Worm (Caenorhabditis elegans) whole organism, L1 larva: ENCODE measurements around the gene F47C12.8.

Experiments used
- C04F5.9 ChIP-seq: sonication (generic microtip); optimal IDR thresholded peaks from 2 replicates; lab custom pipeline; 2016; ENCODE audit warnings: missing genetic modification characterization, missing compliant biosample characterization
- F16B12.6 ChIP-seq: fragments of 150-350 bp; optimal IDR thresholded peaks from 2 replicates; lab custom pipeline; 2014; ENCODE audit warnings: missing biosample characterization, missing genetic modification characterization
- Y116A8C.19 ChIP-seq: sonication (generic microtip); optimal IDR thresholded peaks from 2 replicates; lab custom pipeline; 2016; ENCODE audit warnings: missing compliant biosample characterization, missing genetic modification characterization, borderline replicate concordance
- aha-1 ChIP-seq: fragments of 150-350 bp; optimal IDR thresholded peaks from 2 replicates; lab custom pipeline; 2014; ENCODE audit warnings: missing biosample characterization, missing genetic modification characterization
- ceh-8 ChIP-seq: fragments of 200-800 bp; sonication (Bioruptor generic); optimal IDR thresholded peaks from 2 replicates; lab custom pipeline; 2018; ENCODE audit warnings: mild to moderate bottlenecking, missing genetic modification characterization, moderate library complexity, missing compliant biosample characterization
- ceh-82 ChIP-seq, 3 experiments: fragments of 150-350 bp in 1 of 3; sonication (generic microtip) in 2 of 3; optimal IDR thresholded peaks; 2 replicates each; lab custom pipeline; 2014 to 2017; ENCODE audit warnings: missing biosample characterization in 3 of 3, missing genetic modification characterization in 3 of 3
- ceh-90 ChIP-seq: sonication (generic microtip); optimal IDR thresholded peaks from 2 replicates; lab custom pipeline; 2016; ENCODE audit warnings: missing genetic modification characterization, missing compliant biosample characterization
- dpl-1 ChIP-seq, 3 experiments: fragments of 150-350 bp in 2 of 3; sonication (generic microtip) in 1 of 3; optimal IDR thresholded peaks; 2 replicates each; lab custom pipeline; 2014 to 2017; ENCODE audit warnings: missing biosample characterization in 3 of 3, missing genetic modification characterization in 3 of 3, missing genetic modification reagents in 3 of 3
- dsc-1 ChIP-seq: sonication (generic microtip); optimal IDR thresholded peaks from 2 replicates; lab custom pipeline; 2016; ENCODE audit warnings: mild to moderate bottlenecking, missing genetic modification characterization, missing compliant biosample characterization
- efl-1 ChIP-seq, 4 experiments: fragments of 150-350 bp; optimal IDR thresholded peaks in 3 of 4; peaks in 1 of 4; 1 replicate in 1 of 4; 2 replicates in 3 of 4; lab custom pipeline; 2014; ENCODE audit warnings: missing biosample characterization in 2 of 4, missing genetic modification characterization in 2 of 4, missing genetic modification reagents in 2 of 4
- efl-3 ChIP-seq: fragments of 200-800 bp; sonication (Bioruptor generic); optimal IDR thresholded peaks from 2 replicates; lab custom pipeline; 2018; ENCODE audit warnings: mild to moderate bottlenecking, missing genetic modification characterization, missing compliant biosample characterization
- egl-13 ChIP-seq: sonication (generic microtip); optimal IDR thresholded peaks from 2 replicates; lab custom pipeline; 2016; ENCODE audit warnings: missing genotype, missing genetic modification reagents, missing genetic modification characterization, missing compliant biosample characterization
- egl-27 ChIP-seq, 2 experiments: fragments of 150-350 bp in 1 of 2; sonication (generic microtip); optimal IDR thresholded peaks; 3 replicates each; lab custom pipeline; 2017 to 2018; ENCODE audit warnings: missing biosample characterization in 2 of 2, missing genetic modification characterization in 2 of 2, missing genetic modification reagents in 2 of 2
- elt-3 ChIP-seq, 6 experiments: fragments of 150-350 bp in 1 of 6; sonication (generic microtip); optimal IDR thresholded peaks; 2 replicates each; lab custom pipeline; 2017 to 2018; ENCODE audit warnings: missing biosample characterization in 6 of 6, missing genetic modification characterization in 6 of 6, inconsistent platforms in 1 of 6
- ets-5 ChIP-seq: fragments of 200-800 bp; sonication (Bioruptor generic); IDR thresholded peaks from 2 replicates; pipeline ENCODE4 v1.3.6; 2022; ENCODE audit warnings: missing genetic modification characterization, missing compliant biosample characterization
- fkh-4 ChIP-seq: sonication (generic microtip); optimal IDR thresholded peaks from 2 replicates; lab custom pipeline; 2016; ENCODE audit warnings: missing compliant biosample characterization, missing genetic modification characterization, borderline replicate concordance
- fkh-8 ChIP-seq: sonication (generic microtip); optimal IDR thresholded peaks from 2 replicates; lab custom pipeline; 2016; ENCODE audit warnings: mild to moderate bottlenecking, missing genetic modification characterization, missing compliant biosample characterization
- fos-1 ChIP-seq: fragments of 150-350 bp; optimal IDR thresholded peaks from 2 replicates; lab custom pipeline; 2014; ENCODE audit warnings: missing biosample characterization, missing genetic modification characterization
- hlh-17 ChIP-seq: fragments of 200-800 bp; sonication (Bioruptor generic); optimal IDR thresholded peaks from 2 replicates; lab custom pipeline; 2018; ENCODE audit warnings: missing genetic modification characterization, mild to moderate bottlenecking, missing compliant biosample characterization, moderate library complexity, borderline replicate concordance
- hlh-4 ChIP-seq: sonication (generic microtip); optimal IDR thresholded peaks from 2 replicates; lab custom pipeline; 2016; ENCODE audit warnings: mild to moderate bottlenecking, missing genetic modification characterization, missing compliant biosample characterization
- irx-1 ChIP-seq: sonication (generic microtip); optimal IDR thresholded peaks from 2 replicates; lab custom pipeline; 2016; ENCODE audit warnings: missing genetic modification characterization, missing compliant biosample characterization
- lin-15B ChIP-seq: fragments of 150-350 bp; sonication (generic microtip); optimal IDR thresholded peaks from 3 replicates; lab custom pipeline; 2014; ENCODE audit warnings: missing biosample characterization, missing genetic modification characterization
- lsy-2 ChIP-seq, 2 experiments: fragments of 150-350 bp; optimal IDR thresholded peaks; 2 replicates each; lab custom pipeline; 2014; ENCODE audit warnings: missing biosample characterization in 2 of 2, missing genetic modification characterization in 2 of 2
- mab-9 ChIP-seq: fragments of 200-800 bp; sonication (Bioruptor generic); IDR thresholded peaks from 2 replicates; pipeline ENCODE4 v1.3.6; 2022; ENCODE audit warnings: missing genetic modification reagents, missing genetic modification characterization, missing compliant biosample characterization
- mef-2 ChIP-seq: fragments of 150-350 bp; optimal IDR thresholded peaks from 2 replicates; lab custom pipeline; 2014; ENCODE audit warnings: missing biosample characterization, missing genetic modification characterization
- nhr-11 ChIP-seq: fragments of 150-350 bp; optimal IDR thresholded peaks from 2 replicates; lab custom pipeline; 2014; ENCODE audit warnings: missing biosample characterization, missing genetic modification characterization
- nhr-19 ChIP-seq: fragments of 200-800 bp; sonication (Bioruptor generic); conservative IDR thresholded peaks from 2 replicates; pipeline ENCODE4 v1.3.6; 2022; ENCODE audit warnings: missing genetic modification characterization, missing compliant biosample characterization
- nhr-237 ChIP-seq: fragments of 150-350 bp; optimal IDR thresholded peaks from 2 replicates; lab custom pipeline; 2014; ENCODE audit warnings: missing biosample characterization, missing genetic modification characterization
- nhr-28 ChIP-seq: fragments of 150-350 bp; optimal IDR thresholded peaks from 2 replicates; lab custom pipeline; 2014; ENCODE audit warnings: missing biosample characterization, missing genetic modification characterization
- nhr-47 ChIP-seq: sonication (generic microtip); optimal IDR thresholded peaks from 2 replicates; lab custom pipeline; 2016; ENCODE audit warnings: mild to moderate bottlenecking, missing genetic modification characterization, moderate library complexity, missing compliant biosample characterization
- nhr-71 ChIP-seq: sonication (generic microtip); optimal IDR thresholded peaks from 2 replicates; lab custom pipeline; 2016; ENCODE audit warnings: mild to moderate bottlenecking, missing genetic modification characterization, moderate library complexity, missing compliant biosample characterization
- nhr-77 ChIP-seq: fragments of 150-350 bp; optimal IDR thresholded peaks from 2 replicates; lab custom pipeline; 2014; ENCODE audit warnings: missing biosample characterization, missing genetic modification characterization
- nhr-84 ChIP-seq: sonication (generic microtip); optimal IDR thresholded peaks from 2 replicates; lab custom pipeline; 2017; ENCODE audit warnings: missing biosample characterization, missing genetic modification characterization
- nhr-85 ChIP-seq: sonication (generic microtip); peaks from one replicate; lab custom pipeline; 2016; ENCODE audit warnings: missing genetic modification characterization, inconsistent platforms, missing compliant biosample characterization
- nhr-90 ChIP-seq: sonication (generic microtip); optimal IDR thresholded peaks from 2 replicates; lab custom pipeline; 2016; ENCODE audit warnings: mild to moderate bottlenecking, missing genetic modification characterization, missing compliant biosample characterization; ENCODE audit not compliant: poor library complexity
- pax-3 ChIP-seq: fragments of 200-800 bp; sonication (Bioruptor generic); optimal IDR thresholded peaks from 2 replicates; lab custom pipeline; 2018; ENCODE audit warnings: mild to moderate bottlenecking, missing genetic modification characterization, moderate library complexity, missing compliant biosample characterization
- pqm-1 ChIP-seq: sonication (generic microtip); optimal IDR thresholded peaks from 3 replicates; lab custom pipeline; 2017; ENCODE audit warnings: missing biosample characterization, missing genetic modification characterization
- rnt-1 ChIP-seq: sonication (generic microtip); optimal IDR thresholded peaks from 2 replicates; lab custom pipeline; 2016; ENCODE audit warnings: mild to moderate bottlenecking, missing genetic modification characterization, moderate library complexity, missing compliant biosample characterization
- snpc-4 ChIP-seq: fragments of 150-350 bp; optimal IDR thresholded peaks from 2 replicates; lab custom pipeline; 2014; ENCODE audit warnings: missing biosample characterization, missing genetic modification characterization
- snu-23 ChIP-seq: sonication (generic microtip); optimal IDR thresholded peaks from 2 replicates; lab custom pipeline; 2016; ENCODE audit warnings: missing genetic modification characterization, missing compliant biosample characterization
- swsn-7 ChIP-seq: sonication (generic microtip); optimal IDR thresholded peaks from 2 replicates; lab custom pipeline; 2016; ENCODE audit warnings: missing genetic modification characterization, missing compliant biosample characterization
- tbx-2 ChIP-seq: sonication (generic microtip); optimal IDR thresholded peaks from 2 replicates; lab custom pipeline; 2016; ENCODE audit warnings: missing genetic modification characterization, missing compliant biosample characterization
- tlp-1 ChIP-seq: fragments of 150-350 bp; optimal IDR thresholded peaks from 2 replicates; lab custom pipeline; 2014; ENCODE audit warnings: missing biosample characterization, missing genetic modification characterization
- unc-130 ChIP-seq: fragments of 150-350 bp; optimal IDR thresholded peaks from 2 replicates; lab custom pipeline; 2017; ENCODE audit warnings: missing biosample characterization, missing genetic modification characterization, inconsistent platforms
- unc-86 ChIP-seq: sonication (generic microtip); optimal IDR thresholded peaks from 2 replicates; lab custom pipeline; 2016; ENCODE audit warnings: missing genetic modification characterization, missing compliant biosample characterization
- zag-1 ChIP-seq: fragments of 150-350 bp; optimal IDR thresholded peaks from 2 replicates; lab custom pipeline; 2014; ENCODE audit warnings: missing biosample characterization, missing genetic modification characterization
- zip-4 ChIP-seq: fragments of 200-800 bp; sonication (Bioruptor generic); optimal IDR thresholded peaks from 2 replicates; lab custom pipeline; 2018; ENCODE audit warnings: mild to moderate bottlenecking, missing genetic modification characterization, moderate library complexity, missing compliant biosample characterization
- ztf-4 ChIP-seq: fragments of 150-350 bp; optimal IDR thresholded peaks from 2 replicates; lab custom pipeline; 2014; ENCODE audit warnings: missing biosample characterization, missing genetic modification characterization

Gene F47C12.8

DNA sequence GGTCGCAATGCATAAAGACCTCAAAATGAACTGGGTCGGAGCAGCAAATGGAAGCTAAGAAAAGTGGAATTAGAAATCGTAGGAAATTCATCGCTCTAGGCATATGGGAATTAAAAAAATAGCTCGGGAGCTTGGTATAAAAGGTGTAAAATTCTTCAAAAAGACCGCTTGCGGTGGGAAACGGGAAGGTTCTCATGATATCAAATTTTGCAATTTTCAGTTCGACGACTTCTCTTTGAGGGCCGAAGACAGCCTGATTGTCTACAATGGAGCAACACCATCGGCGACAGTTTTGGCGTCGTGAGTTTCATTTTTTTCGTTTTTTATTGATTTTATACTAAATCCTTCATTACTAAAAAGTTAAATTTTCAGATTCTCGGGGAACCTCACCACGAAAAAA lies at the start of gene F47C12.8:
Gene F47C12.8 (minus strand): TSS at position 101 of the 400 bp plus-strand sequence.
- TF ChIP-seq nhr-77 (tag; lab: Kevin White, UChicago) = no peak
- no peak for TF ChIP-seq efl-3 (GFP tag; lab: Kevin White, UChicago)
- no peak for TF ChIP-seq nhr-19 (GFP tag; lab: Robert Waterston, UW)
- no peak for TF ChIP-seq aha-1 (tag; lab: Kevin White, UChicago)
- TF ChIP-seq ets-5 (GFP tag; lab: Robert Waterston, UW) = no peak
- TF ChIP-seq egl-27 (tag; optimal IDR thresholded peaks at IDR 0.05; lab: Kevin White, UChicago) = no peak
- no peak for TF ChIP-seq pqm-1

- no peak for TF ChIP-seq mab-9
- TF ChIP-seq nhr-28 (tag; lab: Kevin White, UChicago) = no peak
- no peak for TF ChIP-seq fkh-8 (tag; lab: Kevin White, UChicago)
- no peak for TF ChIP-seq aha-1 (tag; lab: Kevin White, UChicago)
- no peak for TF ChIP-seq nhr-84 (tag; lab: Kevin White, UChicago)
- peak; percentile 3 for TF ChIP-seq nhr-85 (tag; lab: Kevin White, UChicago)
- no peak for TF ChIP-seq snu-23 (GFP tag; lab: Kevin White, UChicago)
- TF ChIP-seq dpl-1 (GFP tag; optimal IDR thresholded peaks at IDR 0.05; lab: Kevin White, UChicago) = no peak
- TF ChIP-seq hlh-17 (GFP tag; lab: Kevin White, UChicago) = no peak
- TF ChIP-seq hlh-4 (tag; lab: Kevin White, UChicago) = no peak
- no peak for TF ChIP-seq nhr-19 (GFP tag; lab: Robert Waterston, UW)
- no peak for TF ChIP-seq efl-1 (optimal IDR thresholded peaks at IDR 0.05; lab: Kevin White, UChicago)
- peak in 1 of 2 experiments; percentile 13 for TF ChIP-seq efl-1 (GFP tag; optimal IDR thresholded peaks at IDR 0.05 in 1 of 2; lab: Kevin White, UChicago)
- TF ChIP-seq, all 84 proteins: peak for 2
Observed at ce11 chrIV:4047628-4048027, 49.2 kb upstream of the F47C12.8 start.

DNA sequence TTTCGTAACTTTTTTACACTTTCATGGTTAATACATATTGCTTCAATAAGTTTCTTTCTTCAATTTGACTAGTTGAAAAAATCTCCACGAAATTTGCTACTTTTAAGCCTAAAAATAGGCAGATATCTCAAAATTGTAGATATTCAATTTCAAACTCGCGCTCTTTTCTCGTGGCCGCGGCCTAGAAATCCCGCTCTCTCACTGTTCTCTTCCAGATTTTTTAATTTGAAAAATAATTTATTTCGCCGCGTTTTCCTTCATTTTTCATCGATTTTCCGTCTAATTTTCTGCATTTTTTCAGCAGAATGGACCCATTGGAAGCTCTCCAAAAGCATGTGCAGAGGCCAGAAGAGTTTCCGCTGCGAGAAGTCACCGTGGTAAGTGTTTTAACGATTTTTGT lies 43.9 kb upstream of the F47C12.8 start, which contains the start of gene cdc-73:
Gene cdc-73 (plus strand): TSS at position 302 of the 400 bp plus-strand sequence.
- no peak for TF ChIP-seq ztf-4 (tag; lab: Kevin White, UChicago)
- TF ChIP-seq ceh-8 (GFP tag; lab: Kevin White, UChicago) = no peak
- TF ChIP-seq ceh-82 (tag; optimal IDR thresholded peaks at IDR 0.05; lab: Kevin White, UChicago) = peak; percentile 22 to 58 (median 25)
- peak; percentile 87 for TF ChIP-seq ceh-90 (tag; lab: Kevin White, UChicago)
- peak; percentile 29 for TF ChIP-seq unc-86 (tag; lab: Kevin White, UChicago)
- no peak for TF ChIP-seq tlp-1 (tag; lab: Kevin White, UChicago)
- no peak for TF ChIP-seq Y116A8C.19 (tag; lab: Kevin White, UChicago)
- TF ChIP-seq F16B12.6 (tag; lab: Kevin White, UChicago) = peak; percentile 29
- TF ChIP-seq elt-3 (tag; optimal IDR thresholded peaks at IDR 0.05; lab: Kevin White, UChicago) = peak in 1 of 6 experiments; percentile 39
- TF ChIP-seq nhr-85 (tag; lab: Kevin White, UChicago) = peak; percentile 33
- no peak for TF ChIP-seq nhr-237 (tag; lab: Kevin White, UChicago)
- peak; percentile 26 for TF ChIP-seq egl-13 (tag; lab: Kevin White, UChicago)
- TF ChIP-seq zag-1 (tag; lab: Kevin White, UChicago) = no peak
- TF ChIP-seq nhr-71 (tag; lab: Kevin White, UChicago) = peak; percentile 74
- peak; percentile 89 to 93 (median 91) for TF ChIP-seq dpl-1 (GFP tag; optimal IDR thresholded peaks at IDR 0.05; lab: Kevin White, UChicago)
- peak; percentile 73 for TF ChIP-seq nhr-47 (tag; lab: Kevin White, UChicago)
- no peak for TF ChIP-seq pax-3
- TF ChIP-seq nhr-90 (tag; lab: Kevin White, UChicago) = peak; percentile 70
- peak; percentile 72 for TF ChIP-seq tbx-2
- TF ChIP-seq unc-130 = no peak
- TF ChIP-seq swsn-7 (tag; lab: Kevin White, UChicago) = peak; percentile 52
- peak; percentile 12 for TF ChIP-seq fos-1
- no peak for TF ChIP-seq zip-4 (GFP tag; lab: Kevin White, UChicago)
- TF ChIP-seq snu-23 (GFP tag; lab: Kevin White, UChicago) = peak; percentile 63
- peak; percentile 94 for TF ChIP-seq rnt-1 (tag; lab: Kevin White, UChicago)
- TF ChIP-seq snpc-4 (tag; lab: Kevin White, UChicago) = no peak
- TF ChIP-seq mef-2 (tag; lab: Kevin White, UChicago) = no peak
- peak; percentile 22 for TF ChIP-seq C04F5.9 (tag; lab: Kevin White, UChicago)
- TF ChIP-seq nhr-11 (tag; lab: Kevin White, UChicago) = no peak
- TF ChIP-seq irx-1 (tag; lab: Kevin White, UChicago) = peak; percentile 83
- peak; percentile 63 for TF ChIP-seq dsc-1 (tag; lab: Kevin White, UChicago)
- peak; percentile 25 for TF ChIP-seq lin-15B (tag; lab: Kevin White, UChicago)
- TF ChIP-seq mab-9 = 0 out of 2 replicates have a peak, but pooled peaks have one; percentile 21
- peak; percentile 59 to 60 for TF ChIP-seq lsy-2 (tag; optimal IDR thresholded peaks at IDR 0.05; lab: Kevin White, UChicago)
- TF ChIP-seq fkh-4 (tag; lab: Kevin White, UChicago) = peak; percentile 53
